Worm (Caenorhabditis elegans): ENCODE results near the gene F53F1.6.

- TF ChIP-seq nfya-1 (tag; optimal IDR thresholded peaks at IDR 0.05; ENCODE audit: borderline replicate concordance, insufficient read depth): no peak
- no peak for TF ChIP-seq Y95B8A.8 (GFP tag; IDR thresholded peaks at IDR 0.05)
- no peak for TF ChIP-seq akir-1 (GFP tag; optimal IDR thresholded peaks at IDR 0.05)
- no peak for TF ChIP-seq attf-6 (GFP tag; IDR thresholded peaks at IDR 0.05)
- no peak for TF ChIP-seq pha-4 (tag; optimal IDR thresholded peaks at IDR 0.05)
- TF ChIP-seq zfh-2 (GFP tag; conservative IDR thresholded peaks at IDR 0.05): no peak
- TF ChIP-seq Y53G8AR.9 (GFP tag; conservative IDR thresholded peaks at IDR 0.05): no peak
Measured at ce11 chrV:13402524-13402923, 14.9 kb downstream of the F53F1.6 start.
